Worm (Caenorhabditis elegans) whole organism, L4 larva: ENCODE results near the gene rml-3.

Experiments used
- F26F4.8 ChIP-seq: fragments of 200-800 bp; sonication (Bioruptor generic); conservative IDR thresholded peaks from 2 replicates; pipeline ENCODE4 v1.3.6; 2022; ENCODE audit warnings: missing genetic modification characterization, missing compliant biosample characterization
- T20F7.1 ChIP-seq: fragments of 200-800 bp; sonication (Bioruptor generic); optimal IDR thresholded peaks from 2 replicates; lab custom pipeline; 2018; ENCODE audit warnings: mild to moderate bottlenecking, missing genetic modification characterization, missing compliant biosample characterization
- Y105C5A.15 ChIP-seq: fragments of 200-800 bp; sonication (Bioruptor generic); IDR thresholded peaks from 2 replicates; pipeline ENCODE4 v1.3.6; 2022; ENCODE audit warnings: missing genetic modification characterization, missing compliant biosample characterization
- Y75B8A.6 ChIP-seq: fragments of 200-800 bp; sonication (Bioruptor generic); IDR thresholded peaks from 2 replicates; pipeline ENCODE4 v1.3.6; 2022; ENCODE audit warnings: missing genetic modification reagents, missing genetic modification characterization, missing compliant biosample characterization
- aha-1 ChIP-seq: fragments of 150-350 bp; peaks from one replicate; lab custom pipeline; 2014; ENCODE audit warnings: missing biosample characterization, missing genetic modification characterization
- aly-2 ChIP-seq: sonication (generic microtip); optimal IDR thresholded peaks from 2 replicates; lab custom pipeline; 2018; ENCODE audit warnings: missing biosample characterization, missing genetic modification characterization
- cey-2 ChIP-seq: sonication (generic microtip); optimal IDR thresholded peaks from 3 replicates; lab custom pipeline; 2017; ENCODE audit warnings: missing genetic modification characterization, mild to moderate bottlenecking, missing compliant biosample characterization, antibody characterized with exemption, borderline replicate concordance; ENCODE audit not compliant: insufficient read depth
- daf-8 ChIP-seq: fragments of 200-800 bp; sonication (Bioruptor generic); IDR thresholded peaks from 2 replicates; pipeline ENCODE4 v1.3.6; 2022; ENCODE audit warnings: missing genetic modification characterization, missing compliant biosample characterization
- dmd-6 ChIP-seq: fragments of 200-800 bp; sonication (Bioruptor generic); IDR thresholded peaks from 2 replicates; pipeline ENCODE4 v1.3.6; 2022; ENCODE audit warnings: missing genetic modification reagents, missing genetic modification characterization, missing compliant biosample characterization
- dmd-8 ChIP-seq: fragments of 200-800 bp; sonication (Bioruptor generic); IDR thresholded peaks from 2 replicates; pipeline ENCODE4 v1.3.6; 2022; ENCODE audit warnings: missing genetic modification characterization, missing compliant biosample characterization
- dpl-1 ChIP-seq: fragments of 150-350 bp; optimal IDR thresholded peaks from 2 replicates; lab custom pipeline; 2014; ENCODE audit warnings: missing biosample characterization, missing genetic modification reagents, missing genetic modification characterization
- egl-27 ChIP-seq: sonication (generic microtip); optimal IDR thresholded peaks from 3 replicates; lab custom pipeline; 2017; ENCODE audit warnings: missing biosample characterization, missing genetic modification reagents, missing genetic modification characterization
- egl-43 ChIP-seq: fragments of 200-800 bp; sonication (Bioruptor generic); IDR thresholded peaks from 2 replicates; pipeline ENCODE4 v1.3.6; 2022; ENCODE audit warnings: missing genetic modification reagents, missing genetic modification characterization, missing compliant biosample characterization
- fos-1 ChIP-seq: fragments of 150-350 bp; optimal IDR thresholded peaks from 2 replicates; lab custom pipeline; 2014; ENCODE audit warnings: missing biosample characterization, missing genetic modification characterization
- hif-1 ChIP-seq, 2 experiments: sonication (generic microtip); optimal IDR thresholded peaks; 2 replicates each; lab custom pipeline; 2016 to 2017; ENCODE audit warnings: missing compliant biosample characterization in 2 of 2, missing genetic modification characterization in 2 of 2, missing genetic modification reagents in 2 of 2, missing genotype in 2 of 2, mild to moderate bottlenecking in 1 of 2
- hlh-11 ChIP-seq: fragments of 200-800 bp; sonication (Bioruptor generic); optimal IDR thresholded peaks from 2 replicates; lab custom pipeline; 2018; ENCODE audit warnings: mild to moderate bottlenecking, missing genetic modification characterization, missing compliant biosample characterization
- hlh-30 ChIP-seq: sonication (generic microtip); optimal IDR thresholded peaks from 2 replicates; lab custom pipeline; 2017; ENCODE audit warnings: antibody characterized with exemption, mild to moderate bottlenecking, missing genetic modification characterization, missing compliant biosample characterization; ENCODE audit not compliant: insufficient read depth
- lin-1 ChIP-seq: fragments of 200-800 bp; sonication (Bioruptor generic); IDR thresholded peaks from 2 replicates; pipeline ENCODE4 v1.3.6; 2022; ENCODE audit warnings: missing genetic modification reagents, missing genetic modification characterization, missing compliant biosample characterization
- lin-13 ChIP-seq: fragments of 150-350 bp; optimal IDR thresholded peaks from 2 replicates; lab custom pipeline; 2014; ENCODE audit warnings: missing biosample characterization, missing genetic modification reagents, missing genetic modification characterization
- lin-15B ChIP-seq: fragments of 150-350 bp; sonication (generic microtip); optimal IDR thresholded peaks from 3 replicates; lab custom pipeline; 2014; ENCODE audit warnings: missing biosample characterization, missing genetic modification characterization
- madf-9 ChIP-seq: fragments of 200-800 bp; sonication (Bioruptor generic); conservative IDR thresholded peaks from 2 replicates; pipeline ENCODE4 v1.3.6; 2022; ENCODE audit warnings: missing genetic modification reagents, missing genetic modification characterization, missing compliant biosample characterization
- mdl-1 ChIP-seq, 2 experiments: fragments of 150-350 bp in 1 of 2; sonication (generic microtip) in 1 of 2; optimal IDR thresholded peaks; 2 replicates each; lab custom pipeline; 2014 to 2017; ENCODE audit warnings: missing biosample characterization in 2 of 2, missing genetic modification characterization in 2 of 2
- mep-1 ChIP-seq: fragments of 150-350 bp; sonication (generic microtip); optimal IDR thresholded peaks from 3 replicates; lab custom pipeline; 2014; ENCODE audit warnings: missing biosample characterization, missing genetic modification characterization
- mxl-2 ChIP-seq: fragments of 200-800 bp; sonication (Bioruptor generic); conservative IDR thresholded peaks from 2 replicates; pipeline ENCODE4 v1.3.6; 2022; ENCODE audit warnings: missing genetic modification reagents, missing genetic modification characterization, missing compliant biosample characterization
- nhr-102 ChIP-seq: sonication (generic microtip); optimal IDR thresholded peaks from 2 replicates; lab custom pipeline; 2016; ENCODE audit warnings: mild to moderate bottlenecking, missing genetic modification characterization, moderate library complexity, missing compliant biosample characterization
- nhr-25 ChIP-seq: sonication (generic microtip); optimal IDR thresholded peaks from 2 replicates; lab custom pipeline; 2017; ENCODE audit warnings: missing genetic modification characterization, mild to moderate bottlenecking, missing compliant biosample characterization, antibody characterized with exemption, moderate library complexity, borderline replicate concordance; ENCODE audit not compliant: insufficient read depth
- nhr-28 ChIP-seq: fragments of 150-350 bp; optimal IDR thresholded peaks from 2 replicates; lab custom pipeline; 2014; ENCODE audit warnings: missing biosample characterization, missing genetic modification characterization
- nhr-42 ChIP-seq: fragments of 200-800 bp; sonication (Bioruptor generic); IDR thresholded peaks from 2 replicates; pipeline ENCODE4 v1.3.6; 2022; ENCODE audit warnings: missing genetic modification characterization, missing compliant biosample characterization
- nhr-48 ChIP-seq: sonication (generic microtip); optimal IDR thresholded peaks from 2 replicates; lab custom pipeline; 2016; ENCODE audit warnings: mild to moderate bottlenecking, missing genetic modification characterization, missing compliant biosample characterization
- nhr-6 ChIP-seq: fragments of 150-350 bp; optimal IDR thresholded peaks from 2 replicates; lab custom pipeline; 2014; ENCODE audit warnings: missing biosample characterization, missing genetic modification characterization
- nhr-76 ChIP-seq: fragments of 150-350 bp; optimal IDR thresholded peaks from 2 replicates; lab custom pipeline; 2014; ENCODE audit warnings: missing biosample characterization, missing genetic modification characterization
- pqm-1 ChIP-seq: sonication (generic microtip); optimal IDR thresholded peaks from 2 replicates; lab custom pipeline; 2017; ENCODE audit warnings: missing biosample characterization, missing genetic modification characterization
- rbr-2 ChIP-seq: sonication (generic microtip); optimal IDR thresholded peaks from 2 replicates; lab custom pipeline; 2016; ENCODE audit warnings: missing genotype, missing genetic modification characterization, missing compliant biosample characterization
- snpc-4 ChIP-seq: fragments of 150-350 bp; optimal IDR thresholded peaks from 2 replicates; lab custom pipeline; 2014; ENCODE audit warnings: missing biosample characterization, missing genetic modification characterization
- spr-1 ChIP-seq: sonication (generic microtip); optimal IDR thresholded peaks from 2 replicates; lab custom pipeline; 2016; ENCODE audit warnings: mild to moderate bottlenecking, missing genetic modification characterization, missing compliant biosample characterization
- tag-97 ChIP-seq: fragments of 200-800 bp; sonication (Bioruptor generic); IDR thresholded peaks from 2 replicates; pipeline ENCODE4 v1.3.6; 2022; ENCODE audit warnings: missing genetic modification characterization, missing compliant biosample characterization
- unc-130 ChIP-seq: sonication (generic microtip); optimal IDR thresholded peaks from 2 replicates; lab custom pipeline; 2016; ENCODE audit warnings: missing genetic modification reagents, missing genetic modification characterization, missing compliant biosample characterization
- vab-7 ChIP-seq: fragments of 200-800 bp; sonication (Bioruptor generic); IDR thresholded peaks from 2 replicates; pipeline ENCODE4 v1.3.6; 2022; ENCODE audit warnings: missing genetic modification reagents, missing genetic modification characterization, missing compliant biosample characterization
- zfp-3 ChIP-seq: fragments of 200-800 bp; sonication (Bioruptor generic); conservative IDR thresholded peaks from 2 replicates; pipeline ENCODE4 v1.3.6; 2022; ENCODE audit warnings: missing genetic modification reagents, missing genetic modification characterization, missing compliant biosample characterization
- zip-11 ChIP-seq: fragments of 200-800 bp; sonication (Bioruptor generic); IDR thresholded peaks from 2 replicates; pipeline ENCODE4 v1.3.6; 2022; ENCODE audit warnings: missing genetic modification characterization, missing compliant biosample characterization
- ztf-7 ChIP-seq: fragments of 150-350 bp; optimal IDR thresholded peaks from 2 replicates; lab custom pipeline; 2014; ENCODE audit warnings: missing biosample characterization, missing genetic modification characterization

rml-3 gene

DNA sequence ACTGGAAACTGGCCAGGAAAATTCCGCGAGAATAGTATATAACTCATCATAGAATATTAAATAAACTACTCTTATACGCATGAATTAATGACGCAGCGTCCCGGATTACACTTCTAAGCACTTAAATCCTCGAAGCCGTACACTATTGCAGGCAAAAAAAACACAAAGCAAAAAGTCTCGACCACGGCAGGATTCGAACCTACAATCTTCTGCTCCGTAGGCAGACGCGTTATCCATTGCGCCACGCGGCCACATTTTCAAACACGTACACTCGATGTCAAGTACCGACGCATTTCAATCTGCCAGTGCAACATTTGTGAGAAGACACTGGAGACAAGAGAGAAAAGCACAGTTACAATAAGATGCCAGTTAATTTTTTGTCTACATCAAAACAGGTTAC, 19.0 kb downstream of the rml-3 start (continued):
- TF ChIP-seq nhr-25 (tag; lab: Kevin White, UChicago) (peak; percentile 24), pqm-1 (tag; lab: Kevin White, UChicago) (no peak), ztf-7 (no peak), dpl-1 (no peak), mxl-2 (GFP tag; lab: Robert Waterston, UW) (no peak), lin-1 (GFP tag; lab: Robert Waterston, UW) (peak; percentile 34; the same call in 1 of the 2 replicates), snpc-4 (tag; lab: Kevin White, UChicago) (no peak), mdl-1 (tag; optimal IDR thresholded peaks at IDR 0.05; lab: Kevin White, UChicago) (no peak), dmd-6 (GFP tag; lab: Robert Waterston, UW) (peak; percentile 34; the same call in 1 of the 2 replicates), egl-43 (GFP tag; lab: Robert Waterston, UW) (peak; percentile 87), nhr-76 (tag; lab: Kevin White, UChicago) (no peak), nhr-48 (peak; percentile 64), hif-1 (tag; optimal IDR thresholded peaks at IDR 0.05; lab: Kevin White, UChicago) (peak; percentile 27 to 57), zfp-3 (GFP tag; lab: Robert Waterston, UW) (no peak), aly-2 (no peak), nhr-102 (no peak), lin-13 (GFP tag; lab: Kevin White, UChicago) (no peak), dmd-8 (GFP tag; lab: Robert Waterston, UW) (0 out of 2 replicates have a peak, but pooled peaks have one; percentile 63), vab-7 (GFP tag; lab: Robert Waterston, UW) (peak; percentile 89), Y75B8A.6 (GFP tag; lab: Robert Waterston, UW) (no peak), nhr-42 (GFP tag; lab: Robert Waterston, UW) (peak; percentile 56; the same call in 1 of the 2 replicates), T20F7.1 (GFP tag; lab: Kevin White, UChicago) (peak; percentile 38), daf-8 (GFP tag; lab: Robert Waterston, UW) (no peak), tag-97 (GFP tag; lab: Robert Waterston, UW) (no peak), cey-2 (tag; lab: Kevin White, UChicago) (no peak), unc-130 (GFP tag; lab: Kevin White, UChicago) (peak; percentile 38), fos-1 (tag; lab: Kevin White, UChicago) (no peak), zip-11 (GFP tag; lab: Robert Waterston, UW) (no peak), hlh-30 (peak; percentile 29), mep-1 (peak; percentile 71), hlh-11 (peak; percentile 55), lin-15B (no peak), Y105C5A.15 (GFP tag; lab: Robert Waterston, UW) (peak; percentile 57; the same call in 1 of the 2 replicates), rbr-2 (tag; lab: Kevin White, UChicago) (peak; percentile 61), egl-27 (tag; lab: Kevin White, UChicago) (no peak), F26F4.8 (GFP tag; lab: Robert Waterston, UW) (no peak), spr-1 (peak; percentile 26), nhr-6 (no peak)

DNA sequence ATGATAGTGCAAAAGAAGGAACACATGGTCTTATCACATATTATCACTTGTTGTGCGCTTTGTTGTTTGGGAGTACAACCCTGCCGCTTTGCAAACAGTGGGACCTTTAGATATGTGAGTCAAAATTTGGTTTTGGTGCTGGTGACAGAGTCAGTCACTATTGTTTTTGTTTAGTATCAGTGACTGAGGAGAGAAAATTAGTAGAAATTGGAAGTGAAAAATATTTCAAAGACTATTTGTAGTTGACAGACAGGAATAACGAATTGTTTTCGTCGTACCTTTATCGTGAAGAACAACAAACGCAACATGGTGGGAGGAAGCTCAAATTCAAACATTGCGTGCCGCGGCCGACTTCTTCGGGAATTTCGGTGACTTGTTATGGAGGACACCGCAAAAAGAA, 22.3 kb downstream of the rml-3 start, which contains the start of gene lrch-1:
TSS of gene lrch-1 (minus strand) at position 101 of the 400 bp plus-strand sequence.
- TF ChIP-seq madf-9 (GFP tag; lab: Robert Waterston, UW) (no peak), nhr-28 (tag; lab: Kevin White, UChicago) (no peak), mxl-2 (GFP tag; lab: Robert Waterston, UW) (no peak), aha-1 (tag; lab: Kevin White, UChicago) (peak; percentile 2)
